Fruit fly (Drosophila melanogaster): ENCODE results near the gene ps.

The ps gene

dm6 chr3R:9428189-9428699, 10.5 kb downstream of the ps start:
- no peak for TF ChIP-seq CTCF (optimal IDR thresholded peaks at IDR 0.05)
- TF ChIP-seq CG8478 (optimal IDR thresholded peaks at IDR 0.05) = no peak

DNA sequence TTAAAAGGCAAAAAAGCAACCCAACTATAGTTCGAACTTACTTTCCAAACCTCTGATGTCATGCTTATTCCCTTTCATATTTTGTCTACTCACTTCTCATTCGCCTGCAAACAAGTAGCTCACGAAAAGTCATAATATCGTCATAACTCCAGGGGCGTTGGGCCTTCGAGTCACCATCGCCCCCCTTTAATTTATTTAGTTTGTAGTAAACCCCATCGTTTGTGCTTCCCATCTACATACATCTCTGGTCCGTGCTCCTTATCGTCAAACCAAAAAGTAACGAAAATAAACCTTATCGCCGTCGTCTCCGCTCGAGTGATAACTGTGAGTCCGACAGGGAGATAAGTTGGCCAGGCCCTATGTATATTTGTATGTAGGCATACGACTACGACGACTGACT, 11.2 kb downstream of the ps start:
- no peak for TF ChIP-seq CG8478 (optimal IDR thresholded peaks at IDR 0.05)
- no peak for TF ChIP-seq CTCF (optimal IDR thresholded peaks at IDR 0.05)

DNA sequence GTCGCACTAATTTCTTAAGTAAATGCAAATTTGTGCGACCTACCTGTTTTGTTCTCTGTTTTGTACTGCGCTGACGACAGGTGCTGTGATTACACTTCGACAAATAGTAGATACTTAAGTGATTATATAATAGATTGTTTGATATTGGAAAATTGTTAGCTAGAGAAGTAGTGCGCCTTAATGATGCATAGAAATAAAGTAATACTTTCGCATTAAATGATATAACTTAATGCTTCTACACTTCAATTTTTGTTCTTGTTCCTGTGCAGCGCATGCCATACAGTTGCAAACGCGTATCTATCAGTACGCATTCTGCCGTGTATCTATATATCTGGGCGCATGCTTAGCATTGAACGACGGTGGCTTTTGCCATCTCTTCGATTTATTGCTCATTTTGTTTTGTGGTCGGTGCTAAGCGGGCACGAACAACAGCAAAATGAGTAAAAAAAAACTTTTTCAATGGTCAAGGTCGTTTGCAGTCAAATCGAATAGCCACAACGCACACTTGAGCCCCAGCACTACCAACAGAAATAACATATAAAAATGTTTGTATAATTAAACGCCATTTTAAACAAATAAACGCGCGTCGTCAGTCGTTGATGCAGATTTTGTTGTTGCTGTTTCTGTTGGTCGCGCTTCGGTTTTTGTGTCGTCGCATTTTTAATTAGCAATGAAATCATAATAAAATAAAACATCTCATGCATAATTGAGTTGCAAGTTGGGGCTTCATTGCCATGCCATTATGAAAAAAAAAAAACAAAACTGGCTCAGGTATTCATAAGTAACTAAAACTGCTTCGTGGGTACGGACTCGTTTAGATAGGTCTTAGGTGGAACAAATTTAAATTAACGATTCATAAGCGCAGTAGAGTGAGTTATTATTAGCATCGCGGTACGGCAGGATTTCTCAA, 12.9 kb downstream of the ps start:
- TF ChIP-seq CTCF (optimal IDR thresholded peaks at IDR 0.05) (no peak), CG8478 (optimal IDR thresholded peaks at IDR 0.05) (no peak)

- TF ChIP-seq CG8478 (optimal IDR thresholded peaks at IDR 0.05) (no peak), CTCF (optimal IDR thresholded peaks at IDR 0.05) (no peak)
These were observed 15.5 kb downstream of the ps start for dm6 chr3R:9433270-9433669.

DNA sequence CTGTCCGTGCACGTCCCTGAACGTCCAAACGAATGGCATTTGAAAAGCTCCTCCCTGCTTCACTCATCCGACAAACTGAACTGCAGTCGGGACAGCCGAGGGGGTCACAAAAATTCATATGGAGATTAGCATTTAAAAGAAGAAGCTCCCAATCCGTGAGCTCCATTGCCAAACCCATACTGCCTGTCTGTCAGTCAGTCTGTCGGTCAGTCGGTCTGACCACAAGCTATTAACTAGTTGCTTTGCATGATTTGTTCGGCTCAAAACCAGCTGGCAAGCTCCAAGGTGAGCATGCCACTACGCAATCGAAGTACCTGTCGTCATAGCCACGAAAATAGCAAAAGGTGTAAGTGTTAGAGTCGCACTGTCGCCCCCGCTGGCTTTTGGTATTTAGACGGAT, 16.0 kb downstream of the ps start:
- TF ChIP-seq CG8478 (optimal IDR thresholded peaks at IDR 0.05) = no peak
- no peak for TF ChIP-seq CTCF (optimal IDR thresholded peaks at IDR 0.05)

DNA sequence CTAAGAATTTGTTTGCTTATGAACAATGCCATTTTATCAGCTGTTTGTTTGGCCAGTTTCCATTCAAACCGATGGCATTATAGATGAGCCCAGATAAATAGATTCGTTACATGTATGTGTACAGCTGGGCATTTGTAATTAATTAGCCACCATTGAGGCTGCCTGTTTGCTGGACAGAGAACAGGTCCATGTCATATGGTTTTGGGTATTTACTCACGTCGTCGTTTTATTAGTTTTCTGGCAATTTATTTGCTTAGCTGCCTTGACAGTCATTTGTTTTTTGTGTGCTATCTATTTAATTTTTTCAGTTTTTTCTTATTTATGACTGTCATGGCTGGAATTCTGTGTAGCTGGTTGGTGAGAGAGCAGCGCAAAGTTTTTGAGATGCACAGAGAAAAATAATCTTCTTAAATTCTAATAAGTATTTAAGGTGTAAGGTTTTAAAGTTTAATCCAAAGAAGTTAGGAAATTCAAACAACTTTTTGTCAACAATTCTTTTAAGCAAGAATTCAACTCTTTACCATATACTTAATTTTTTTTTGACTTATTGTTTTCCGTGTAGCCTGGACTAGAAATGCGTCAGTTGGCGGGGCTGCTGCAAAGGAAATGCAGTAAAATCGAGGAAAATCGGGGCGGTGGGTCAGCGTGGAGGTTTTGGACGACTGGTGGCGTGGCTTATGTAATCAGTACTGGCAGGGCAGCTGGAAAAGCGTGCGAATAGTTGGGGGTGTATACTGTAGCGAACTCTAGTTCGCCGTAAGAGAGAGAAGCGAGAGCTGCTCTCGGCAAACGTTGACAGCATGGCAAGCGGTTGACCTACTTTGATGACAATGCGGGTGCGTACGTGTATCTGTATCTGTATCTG, 17.0 kb downstream of the ps start:
- TF ChIP-seq CG8478 (optimal IDR thresholded peaks at IDR 0.05) (no peak), CTCF (optimal IDR thresholded peaks at IDR 0.05) (no peak)

- no peak for TF ChIP-seq CTCF (optimal IDR thresholded peaks at IDR 0.05)
- TF ChIP-seq CG8478 (optimal IDR thresholded peaks at IDR 0.05) = no peak
These were observed 18.2 kb downstream of the ps start for dm6 chr3R:9435898-9436297.

DNA sequence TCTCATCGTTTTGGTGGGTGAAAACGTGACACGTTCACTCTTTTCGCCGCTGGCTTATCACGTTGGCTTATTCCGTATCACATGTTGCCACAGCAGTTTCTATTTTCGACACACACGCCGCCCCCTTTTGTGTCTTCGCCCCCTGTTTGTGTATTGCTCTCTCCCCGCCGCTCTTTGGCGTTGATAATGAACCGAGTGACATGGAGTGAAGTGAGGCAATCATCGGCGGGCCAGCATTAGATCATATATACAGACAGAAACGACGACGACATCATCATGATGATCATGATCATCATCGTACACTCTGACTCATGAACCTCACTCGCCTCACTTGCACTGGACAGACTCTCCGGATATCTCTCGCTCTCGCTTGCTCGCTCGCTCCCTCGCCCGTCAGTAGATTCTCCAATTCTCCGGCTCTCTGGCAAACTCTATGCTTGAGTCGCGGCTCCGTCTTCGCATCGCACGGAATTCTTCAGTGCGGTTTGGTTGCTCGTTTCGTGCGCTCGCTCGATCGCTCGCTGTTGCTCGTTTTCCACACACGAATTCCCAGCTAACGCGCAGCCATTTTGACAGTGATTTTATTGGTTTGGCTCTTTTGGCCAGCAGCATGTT, 18.7 kb downstream of the ps start:
- TF ChIP-seq CTCF (optimal IDR thresholded peaks at IDR 0.05) = no peak
- TF ChIP-seq CG8478 (optimal IDR thresholded peaks at IDR 0.05) = no peak

DNA sequence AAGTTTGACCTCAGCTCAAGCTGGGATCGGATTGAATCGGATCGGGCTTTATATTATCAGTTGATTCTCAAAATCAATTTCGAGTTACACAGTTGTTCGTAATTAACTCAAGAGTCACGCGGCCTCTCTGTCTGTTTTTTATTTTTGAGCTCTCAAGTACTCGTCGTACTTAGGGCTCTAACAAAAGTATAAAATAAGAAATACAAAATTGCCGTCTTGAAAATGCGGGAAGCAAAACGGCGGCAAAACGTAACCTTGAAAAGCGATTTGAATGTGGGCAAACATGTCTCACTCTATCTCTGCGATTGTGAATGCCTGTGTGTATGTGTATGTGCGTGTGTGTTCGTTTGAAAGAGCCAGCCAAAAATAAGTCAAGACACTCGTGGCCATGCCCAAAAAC, 19.9 kb downstream of the ps start:
- TF ChIP-seq CG8478 (optimal IDR thresholded peaks at IDR 0.05) (no peak), CTCF (optimal IDR thresholded peaks at IDR 0.05) (no peak)

dm6 chr3R:9441134-9441533, 23.4 kb downstream of the ps start:
- TF ChIP-seq CTCF (optimal IDR thresholded peaks at IDR 0.05) = no peak
- no peak for TF ChIP-seq CG8478 (optimal IDR thresholded peaks at IDR 0.05)

dm6 chr3R:9441996-9442395, 24.3 kb downstream of the ps start:
- no peak for TF ChIP-seq CTCF (optimal IDR thresholded peaks at IDR 0.05)
- TF ChIP-seq CG8478 (optimal IDR thresholded peaks at IDR 0.05) = no peak

- TF ChIP-seq CTCF (optimal IDR thresholded peaks at IDR 0.05) = no peak
- TF ChIP-seq CG8478 (optimal IDR thresholded peaks at IDR 0.05) = no peak
These were observed 30.6 kb downstream of the ps start for dm6 chr3R:9448320-9448719.

- TF ChIP-seq CG8478 (optimal IDR thresholded peaks at IDR 0.05) = no peak
- no peak for TF ChIP-seq CTCF (optimal IDR thresholded peaks at IDR 0.05)
These were observed 32.9 kb downstream of the ps start for dm6 chr3R:9450672-9451071.

DNA sequence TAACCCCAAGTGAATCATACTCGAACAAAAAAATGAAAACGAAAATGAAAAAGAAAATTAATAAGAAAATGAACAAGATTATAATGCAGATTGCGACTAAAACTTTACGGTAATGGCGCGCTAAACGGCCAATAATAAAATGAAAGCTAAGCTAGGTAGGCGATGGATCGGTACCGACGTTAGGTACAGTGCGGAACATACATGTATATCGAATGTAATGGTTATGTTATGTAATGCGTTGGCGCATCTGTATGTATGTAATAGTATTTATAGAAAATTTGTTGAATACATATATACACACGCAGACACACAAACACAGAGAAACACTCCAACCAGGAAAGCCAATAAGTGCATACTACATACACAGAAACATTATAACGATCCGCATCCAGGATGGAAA, 37.2 kb downstream of the ps start:
- TF ChIP-seq CG8478 (optimal IDR thresholded peaks at IDR 0.05) (no peak), CTCF (optimal IDR thresholded peaks at IDR 0.05) (no peak)

dm6 chr3R:9456373-9456772, 38.6 kb downstream of the ps start, which contains the start of gene GstZ1:
GstZ1 (minus strand) TSS chr3R:9456546.
- TF ChIP-seq CTCF (optimal IDR thresholded peaks at IDR 0.05) = no peak
- TF ChIP-seq CG8478 (optimal IDR thresholded peaks at IDR 0.05) = no peak

Data from S2 (cell line).